Worm (Caenorhabditis elegans) whole organism, late embryonic: ENCODE results near the gene C31H1.5.

Source experiments
- C08G9.2 ChIP-seq: sonication (generic microtip); optimal IDR thresholded peaks from 2 replicates; lab custom pipeline; 2016; ENCODE audit warnings: mild to moderate bottlenecking, missing genetic modification characterization, moderate library complexity, missing compliant biosample characterization
- C38D4.7 ChIP-seq: fragments of 200-800 bp; sonication (Bioruptor generic); optimal IDR thresholded peaks from 2 replicates; lab custom pipeline; 2018; ENCODE audit warnings: mild to moderate bottlenecking, missing genetic modification characterization, moderate library complexity, missing compliant biosample characterization
- K09A11.1 ChIP-seq: sonication (generic microtip); optimal IDR thresholded peaks from 2 replicates; lab custom pipeline; 2017; ENCODE audit warnings: antibody characterized with exemption, mild to moderate bottlenecking, missing genetic modification characterization, missing compliant biosample characterization; ENCODE audit not compliant: insufficient read depth
- T23F11.4 ChIP-seq: fragments of 200-800 bp; sonication (Bioruptor generic); optimal IDR thresholded peaks from 2 replicates; lab custom pipeline; 2018; ENCODE audit warnings: mild to moderate bottlenecking, missing genetic modification characterization, missing compliant biosample characterization
- Y22D7AL.16 ChIP-seq: sonication (generic microtip); optimal IDR thresholded peaks from 2 replicates; lab custom pipeline; 2016; ENCODE audit warnings: missing genetic modification characterization, missing compliant biosample characterization
- ceh-14 ChIP-seq: sonication (generic microtip); optimal IDR thresholded peaks from 2 replicates; lab custom pipeline; 2016; ENCODE audit warnings: missing genotype, missing genetic modification characterization, missing compliant biosample characterization
- ceh-2 ChIP-seq: sonication (generic microtip); optimal IDR thresholded peaks from 2 replicates; lab custom pipeline; 2016; ENCODE audit warnings: missing genotype, missing genetic modification characterization, missing compliant biosample characterization
- ceh-31 ChIP-seq: sonication (generic microtip); optimal IDR thresholded peaks from 2 replicates; lab custom pipeline; 2016; ENCODE audit warnings: missing genetic modification characterization, missing compliant biosample characterization
- ceh-34 ChIP-seq: sonication (generic microtip); optimal IDR thresholded peaks from 2 replicates; lab custom pipeline; 2016; ENCODE audit warnings: mild to moderate bottlenecking, missing genetic modification characterization, missing compliant biosample characterization
- ceh-48 ChIP-seq: sonication (generic microtip); optimal IDR thresholded peaks from 2 replicates; lab custom pipeline; 2016; ENCODE audit warnings: missing genetic modification characterization, inconsistent platforms, missing compliant biosample characterization
- ceh-9 ChIP-seq: sonication (generic microtip); optimal IDR thresholded peaks from 2 replicates; lab custom pipeline; 2016; ENCODE audit warnings: mild to moderate bottlenecking, missing genetic modification characterization, inconsistent platforms, missing compliant biosample characterization
- elt-4 ChIP-seq: sonication (generic microtip); optimal IDR thresholded peaks from 2 replicates; lab custom pipeline; 2016; ENCODE audit warnings: missing genetic modification characterization, missing compliant biosample characterization
- ets-4 ChIP-seq: sonication (generic microtip); optimal IDR thresholded peaks from 2 replicates; lab custom pipeline; 2016; ENCODE audit warnings: missing genetic modification characterization, missing compliant biosample characterization
- eyg-1 ChIP-seq: sonication (generic microtip); optimal IDR thresholded peaks from 2 replicates; lab custom pipeline; 2016; ENCODE audit warnings: missing genotype, missing genetic modification characterization, missing compliant biosample characterization
- fax-1 ChIP-seq: sonication (generic microtip); optimal IDR thresholded peaks from 2 replicates; lab custom pipeline; 2016; ENCODE audit warnings: missing genotype, missing genetic modification characterization, missing compliant biosample characterization
- fkh-10 ChIP-seq: fragments of 150-350 bp; optimal IDR thresholded peaks from 2 replicates; lab custom pipeline; 2014; ENCODE audit warnings: missing biosample characterization, missing genetic modification reagents, missing genetic modification characterization
- fkh-6 ChIP-seq: sonication (generic microtip); optimal IDR thresholded peaks from 2 replicates; lab custom pipeline; 2016; ENCODE audit warnings: missing genetic modification characterization, missing compliant biosample characterization
- hlh-13 ChIP-seq: fragments of 200-800 bp; sonication (Bioruptor generic); optimal IDR thresholded peaks from 2 replicates; lab custom pipeline; 2018; ENCODE audit warnings: mild to moderate bottlenecking, missing genetic modification characterization, missing compliant biosample characterization
- hlh-8 ChIP-seq: sonication (generic microtip); optimal IDR thresholded peaks from 2 replicates; lab custom pipeline; 2016; ENCODE audit warnings: missing genotype, missing genetic modification characterization, missing compliant biosample characterization
- lim-6 ChIP-seq: sonication (generic microtip); optimal IDR thresholded peaks from 2 replicates; lab custom pipeline; 2016; ENCODE audit warnings: missing genetic modification characterization, missing compliant biosample characterization
- lin-11 ChIP-seq: fragments of 200-800 bp; sonication (Bioruptor generic); optimal IDR thresholded peaks from 2 replicates; lab custom pipeline; 2018; ENCODE audit warnings: mild to moderate bottlenecking, missing genetic modification characterization, missing compliant biosample characterization
- madf-2 ChIP-seq: sonication (generic microtip); optimal IDR thresholded peaks from 2 replicates; lab custom pipeline; 2017; ENCODE audit warnings: missing genetic modification characterization, missing compliant biosample characterization
- mec-3 ChIP-seq: sonication (generic microtip); optimal IDR thresholded peaks from 2 replicates; lab custom pipeline; 2016; ENCODE audit warnings: borderline replicate concordance, missing genetic modification characterization, missing compliant biosample characterization
- nfya-1 ChIP-seq: sonication (generic microtip); optimal IDR thresholded peaks from 2 replicates; lab custom pipeline; 2017; ENCODE audit warnings: missing genetic modification characterization, mild to moderate bottlenecking, missing compliant biosample characterization, antibody characterized with exemption, moderate library complexity
- nhr-11 ChIP-seq: fragments of 150-350 bp; optimal IDR thresholded peaks from 2 replicates; lab custom pipeline; 2014; ENCODE audit warnings: missing biosample characterization, missing genetic modification characterization
- nhr-232 ChIP-seq: sonication (generic microtip); optimal IDR thresholded peaks from 2 replicates; lab custom pipeline; 2016; ENCODE audit warnings: missing genetic modification characterization, missing compliant biosample characterization
- odd-2 ChIP-seq: sonication (generic microtip); optimal IDR thresholded peaks from 2 replicates; lab custom pipeline; 2017; ENCODE audit warnings: antibody characterized with exemption, mild to moderate bottlenecking, missing genetic modification characterization, missing compliant biosample characterization
- pag-3 ChIP-seq: sonication (generic microtip); optimal IDR thresholded peaks from 2 replicates; lab custom pipeline; 2016; ENCODE audit warnings: missing compliant biosample characterization, missing genetic modification characterization, borderline replicate concordance
- pha-2 ChIP-seq: sonication (generic microtip); optimal IDR thresholded peaks from 2 replicates; lab custom pipeline; 2017; ENCODE audit warnings: mild to moderate bottlenecking, missing genetic modification characterization, missing compliant biosample characterization
- pha-4 ChIP-seq: fragments of 150-350 bp; optimal IDR thresholded peaks from 2 replicates; lab custom pipeline; 2018; ENCODE audit warnings: missing biosample characterization, missing genetic modification reagents, missing genetic modification characterization
- pros-1 ChIP-seq: fragments of 150-350 bp; optimal IDR thresholded peaks from 2 replicates; lab custom pipeline; 2014; ENCODE audit warnings: missing biosample characterization, missing genetic modification reagents, missing genetic modification characterization
- sdc-2 ChIP-seq: sonication (generic microtip); optimal IDR thresholded peaks from 2 replicates; lab custom pipeline; 2016; ENCODE audit warnings: missing genotype, missing genetic modification characterization, missing compliant biosample characterization
- sox-2 ChIP-seq: fragments of 200-800 bp; sonication (Bioruptor generic); IDR thresholded peaks from 2 replicates; pipeline ENCODE4 v1.3.6; 2022; ENCODE audit warnings: missing genetic modification reagents, missing genetic modification characterization, missing compliant biosample characterization
- tbx-2 ChIP-seq: sonication (generic microtip); optimal IDR thresholded peaks from 2 replicates; lab custom pipeline; 2016; ENCODE audit warnings: missing genetic modification characterization, missing compliant biosample characterization
- tbx-7 ChIP-seq: sonication (generic microtip); optimal IDR thresholded peaks from 2 replicates; lab custom pipeline; 2016; ENCODE audit warnings: missing genotype, missing genetic modification characterization, missing compliant biosample characterization
- ttx-3 ChIP-seq: sonication (generic microtip); optimal IDR thresholded peaks from 2 replicates; lab custom pipeline; 2016; ENCODE audit warnings: missing genetic modification reagents, missing genetic modification characterization, missing compliant biosample characterization
- unc-42 ChIP-seq: sonication (generic microtip); optimal IDR thresholded peaks from 2 replicates; lab custom pipeline; 2016; ENCODE audit warnings: missing genotype, missing genetic modification characterization, missing compliant biosample characterization
- unc-86 ChIP-seq: sonication (generic microtip); optimal IDR thresholded peaks from 2 replicates; lab custom pipeline; 2016; ENCODE audit warnings: missing genetic modification characterization, missing compliant biosample characterization
- ztf-16 ChIP-seq: sonication (generic microtip); optimal IDR thresholded peaks from 2 replicates; lab custom pipeline; 2017; ENCODE audit warnings: missing genetic modification characterization, missing compliant biosample characterization

The C31H1.5 gene

DNA sequence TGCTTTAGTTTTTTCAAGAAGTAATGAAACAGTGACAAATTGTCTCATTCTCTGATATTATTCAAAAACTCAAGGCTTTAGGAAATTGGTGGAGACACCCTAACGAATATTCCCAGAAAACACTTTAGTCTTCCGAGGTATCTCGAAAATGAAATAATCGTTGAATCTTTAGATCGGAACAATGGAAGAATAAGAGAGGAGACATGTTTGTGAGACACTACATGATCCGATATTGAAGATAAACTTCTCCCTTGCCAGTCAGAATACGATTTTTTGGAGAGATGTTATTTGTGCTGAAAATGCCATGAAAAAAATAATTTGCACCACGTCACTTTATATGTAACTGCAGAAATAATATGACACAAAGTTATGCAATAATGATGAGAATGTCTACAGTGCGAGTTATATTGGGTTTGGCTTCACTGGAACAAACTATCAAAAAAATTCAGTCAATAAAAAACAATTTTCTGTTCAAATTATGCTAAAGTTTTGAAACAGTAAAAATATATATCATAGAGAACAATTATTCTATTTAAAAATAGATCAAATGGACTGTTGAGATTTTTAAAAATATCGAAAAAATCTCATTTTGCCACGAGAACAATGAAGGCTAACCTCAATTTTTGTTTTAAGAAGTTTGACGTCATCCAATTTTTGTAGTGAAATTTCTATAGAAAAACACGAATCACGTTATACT, 35.2 kb downstream of the C31H1.5 start:
- TF ChIP-seq pha-4: no peak
- no peak for TF ChIP-seq fkh-6 (tag; lab: Kevin White, UChicago)
- no peak for TF ChIP-seq ztf-16 (tag; lab: Kevin White, UChicago)
- TF ChIP-seq nhr-11 (tag; lab: Kevin White, UChicago): no peak
- no peak for TF ChIP-seq ceh-34
- TF ChIP-seq unc-86 (tag; lab: Kevin White, UChicago): no peak
- TF ChIP-seq elt-4 (tag; lab: Kevin White, UChicago): no peak
- no peak for TF ChIP-seq lim-6 (tag; lab: Kevin White, UChicago)
- no peak for TF ChIP-seq ceh-48
- TF ChIP-seq C08G9.2 (tag; lab: Kevin White, UChicago): no peak
- no peak for TF ChIP-seq pag-3 (tag; lab: Kevin White, UChicago)
- TF ChIP-seq K09A11.1: no peak
- TF ChIP-seq pros-1 (tag; lab: Kevin White, UChicago): no peak
- TF ChIP-seq odd-2 (tag; lab: Kevin White, UChicago): no peak
- TF ChIP-seq eyg-1: no peak

- TF ChIP-seq fkh-6 (tag; lab: Kevin White, UChicago) (no peak), Y22D7AL.16 (no peak)
- TF ChIP-seq, all 69 proteins: peak for 0
These were observed 35.9 kb downstream of the C31H1.5 start for ce11 chrIV:5760656-5761055.

DNA sequence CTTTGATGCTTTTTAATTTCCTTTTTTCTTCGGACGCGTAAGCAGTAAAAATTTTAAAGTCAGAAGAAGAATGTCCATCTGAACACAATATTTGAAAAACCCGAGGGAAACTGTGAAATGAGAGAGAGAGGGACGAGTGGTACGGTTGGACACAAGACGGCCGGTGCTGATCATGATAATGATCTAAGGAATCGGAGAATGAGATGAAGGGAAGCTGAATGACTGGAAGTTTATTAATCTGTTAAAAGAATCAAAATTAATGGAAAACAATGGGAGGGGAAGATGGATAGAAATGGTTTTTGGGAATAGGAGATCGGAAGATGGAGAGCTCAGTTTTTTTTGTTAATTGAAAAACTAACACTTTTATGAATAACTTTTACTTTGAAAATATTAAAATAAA, 37.9 kb downstream of the C31H1.5 start:
- no peak for TF ChIP-seq ets-4 (tag; lab: Kevin White, UChicago)
- TF ChIP-seq nfya-1 (tag; lab: Kevin White, UChicago): no peak
- no peak for TF ChIP-seq ceh-31 (tag; lab: Kevin White, UChicago)
- TF ChIP-seq fax-1 (tag; lab: Kevin White, UChicago): no peak
- no peak for TF ChIP-seq madf-2 (tag; lab: Kevin White, UChicago)
- TF ChIP-seq ceh-2: no peak
- no peak for TF ChIP-seq pha-4
- no peak for TF ChIP-seq lin-11 (tag; lab: Kevin White, UChicago)
- no peak for TF ChIP-seq sox-2
- no peak for TF ChIP-seq T23F11.4 (GFP tag; lab: Kevin White, UChicago)
- no peak for TF ChIP-seq tbx-2 (tag; lab: Kevin White, UChicago)
- TF ChIP-seq sdc-2 (tag; lab: Kevin White, UChicago): no peak
- TF ChIP-seq, all 69 proteins: peak for 0

DNA sequence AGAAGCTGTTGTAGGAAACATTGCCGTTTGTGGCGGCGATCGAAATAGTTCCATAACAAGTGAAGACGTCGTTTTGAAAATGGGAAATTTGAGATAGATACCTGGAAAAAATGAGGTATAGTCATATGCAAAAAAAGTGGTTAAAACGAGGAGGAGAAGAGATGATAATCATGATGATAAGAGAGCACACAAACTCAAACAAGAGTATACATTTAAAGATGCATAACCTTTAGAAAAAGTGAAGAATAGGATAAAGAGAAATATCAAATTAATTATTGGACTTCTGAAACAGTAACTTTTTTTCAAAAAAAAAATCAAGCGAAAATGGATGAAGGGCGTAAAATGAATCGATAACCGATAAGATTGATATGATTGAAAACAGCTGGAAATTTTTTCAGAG, 38.8 kb downstream of the C31H1.5 start, which contains the start of gene nhr-46:
nhr-46 (minus strand) TSS at position 101 of the 400 bp plus-strand sequence.
- TF ChIP-seq ttx-3 (tag; lab: Kevin White, UChicago) (no peak), nhr-232 (tag; lab: Kevin White, UChicago) (no peak), C38D4.7 (GFP tag; lab: Kevin White, UChicago) (no peak), ceh-9 (tag; lab: Kevin White, UChicago) (no peak), pha-2 (tag; lab: Kevin White, UChicago) (no peak), unc-42 (tag; lab: Kevin White, UChicago) (no peak), tbx-7 (no peak), ets-4 (tag; lab: Kevin White, UChicago) (no peak), hlh-13 (GFP tag; lab: Kevin White, UChicago) (no peak), ceh-48 (no peak), sdc-2 (tag; lab: Kevin White, UChicago) (no peak), fkh-10 (GFP tag; lab: Kevin White, UChicago) (no peak), hlh-8 (tag; lab: Kevin White, UChicago) (no peak), mec-3 (tag; lab: Kevin White, UChicago) (no peak), ceh-14 (no peak)
